Worm (Caenorhabditis elegans) whole organism, young adult: ENCODE results near the gene nlp-66.

Experiments used
- C17E4.6 ChIP-seq: fragments of 200-800 bp; sonication (Bioruptor generic); IDR thresholded peaks from 2 replicates; pipeline ENCODE4 v1.3.6; 2022; ENCODE audit warnings: missing genetic modification reagents, missing genetic modification characterization, missing compliant biosample characterization
- D2030.7 ChIP-seq: fragments of 200-800 bp; sonication (Bioruptor generic); IDR thresholded peaks from 2 replicates; pipeline ENCODE4 v1.3.6; 2022; ENCODE audit warnings: missing genetic modification reagents, missing genetic modification characterization, missing compliant biosample characterization
- F23B12.7 ChIP-seq: sonication (generic microtip); optimal IDR thresholded peaks from 2 replicates; lab custom pipeline; 2017; ENCODE audit warnings: missing genetic modification characterization, mild to moderate bottlenecking, missing compliant biosample characterization, antibody characterized with exemption, moderate library complexity; ENCODE audit not compliant: insufficient read depth
- F55B11.4 ChIP-seq: sonication (generic microtip); optimal IDR thresholded peaks from 2 replicates; lab custom pipeline; 2016; ENCODE audit warnings: missing compliant biosample characterization, missing genetic modification characterization, borderline replicate concordance; ENCODE audit not compliant: insufficient read depth
- ama-1 ChIP-seq, 3 experiments: fragments of 150-350 bp in 1 of 3; sonication (generic microtip) in 2 of 3; optimal IDR thresholded peaks; 2 replicates each; lab custom pipeline; 2014 to 2018; ENCODE audit warnings: missing biosample characterization in 2 of 3, missing genetic modification characterization in 2 of 3, missing genetic modification reagents in 2 of 3
- atf-7 ChIP-seq: sonication (generic microtip); optimal IDR thresholded peaks from 2 replicates; lab custom pipeline; 2017; ENCODE audit warnings: mild to moderate bottlenecking, missing genetic modification characterization, missing compliant biosample characterization
- bed-1 ChIP-seq: fragments of 200-800 bp; sonication (Bioruptor generic); IDR thresholded peaks from 2 replicates; pipeline ENCODE4 v1.3.6; 2022; ENCODE audit warnings: missing genetic modification reagents, missing genetic modification characterization, missing compliant biosample characterization
- ceh-40 ChIP-seq: fragments of 200-800 bp; sonication (Bioruptor generic); IDR thresholded peaks from 2 replicates; pipeline ENCODE4 v1.3.6; 2022; ENCODE audit warnings: missing genetic modification characterization, missing compliant biosample characterization
- egrh-3 ChIP-seq: fragments of 200-800 bp; sonication (Bioruptor generic); IDR thresholded peaks from 2 replicates; pipeline ENCODE4 v1.3.6; 2022; ENCODE audit warnings: missing genetic modification reagents, missing genetic modification characterization, missing compliant biosample characterization
- ets-4 ChIP-seq: fragments of 200-800 bp; sonication (Bioruptor generic); optimal IDR thresholded peaks from 2 replicates; lab custom pipeline; 2018; ENCODE audit warnings: mild to moderate bottlenecking, missing genetic modification characterization, missing compliant biosample characterization
- him-1 ChIP-seq: sonication (generic microtip); optimal IDR thresholded peaks from 2 replicates; lab custom pipeline; 2016; ENCODE audit warnings: missing genotype, missing genetic modification reagents, missing genetic modification characterization, missing compliant biosample characterization
- hsf-1 ChIP-seq: fragments of 200-800 bp; sonication (Bioruptor generic); IDR thresholded peaks from 2 replicates; pipeline ENCODE4 v1.3.6; 2022; ENCODE audit warnings: missing genetic modification reagents, missing genetic modification characterization, missing compliant biosample characterization
- snpc-3.4 ChIP-seq: sonication (generic microtip); optimal IDR thresholded peaks from 2 replicates; lab custom pipeline; 2017; ENCODE audit warnings: missing genetic modification characterization, mild to moderate bottlenecking, missing compliant biosample characterization, antibody characterized with exemption, moderate library complexity, missing genotype, missing genetic modification reagents

DNA sequence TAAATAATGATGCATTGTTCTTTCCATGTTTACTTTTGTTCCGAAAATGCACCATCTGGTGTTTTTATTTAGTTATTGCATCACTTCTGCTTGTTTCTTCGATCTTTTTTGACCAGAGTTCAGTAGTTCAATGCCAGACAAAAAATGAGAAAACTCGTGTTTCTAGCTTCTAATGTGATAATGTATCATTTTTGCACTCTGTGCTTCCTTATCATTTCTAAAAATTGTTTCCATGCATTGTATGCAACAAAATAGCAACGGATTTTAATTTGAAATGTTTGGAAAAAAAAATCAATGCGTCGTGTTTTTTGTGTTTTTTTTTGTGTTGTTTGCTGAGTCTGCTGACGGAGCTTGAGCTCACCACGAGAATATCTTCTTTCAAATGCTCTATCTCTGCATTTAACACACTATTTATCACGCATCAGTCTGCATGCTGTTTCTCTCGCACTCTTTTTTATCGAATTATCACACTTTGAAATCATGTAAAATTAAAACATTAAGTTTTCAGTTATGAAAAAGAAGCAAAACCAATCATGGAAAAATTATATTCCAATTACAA, 36.4 kb downstream of the nlp-66 start, which contains the start of gene sulp-7:
- TF ChIP-seq egrh-3 = no peak
- TF ChIP-seq F55B11.4 (tag; lab: Kevin White, UChicago) = no peak
- TF ChIP-seq him-1 (tag; lab: Kevin White, UChicago) = no peak
- no peak for TF ChIP-seq D2030.7 (GFP tag; lab: Robert Waterston, UW)
- no peak for TF ChIP-seq ama-1 (optimal IDR thresholded peaks at IDR 0.05; lab: Kevin White, UChicago)
- no peak for TF ChIP-seq ama-1 (GFP tag; optimal IDR thresholded peaks at IDR 0.05; lab: Kevin White, UChicago)
- TF ChIP-seq bed-1 = no peak
- TF ChIP-seq C17E4.6 (GFP tag; lab: Robert Waterston, UW) = no peak
- TF ChIP-seq F23B12.7 = no peak
- no peak for TF ChIP-seq snpc-3.4
- TF ChIP-seq ets-4 (GFP tag; lab: Kevin White, UChicago) = no peak
- no peak for TF ChIP-seq atf-7
- TF ChIP-seq hsf-1 (GFP tag; lab: Robert Waterston, UW) = no peak
- no peak for TF ChIP-seq ceh-40 (GFP tag; lab: Robert Waterston, UW)
